Worm (Caenorhabditis elegans): ENCODE measurements around the gene adal-1.

ce11 chrII:6882335-6882734, 11.1 kb downstream of the adal-1 start:
- TF ChIP-seq tbx-2 (tag; optimal IDR thresholded peaks at IDR 0.05) (no peak), ama-1 (optimal IDR thresholded peaks at IDR 0.05) (no peak)

Data from whole organism, L3 larva.